Worm (Caenorhabditis elegans): ENCODE data around the gene ipla-2.

The ipla-2 gene

DNA sequence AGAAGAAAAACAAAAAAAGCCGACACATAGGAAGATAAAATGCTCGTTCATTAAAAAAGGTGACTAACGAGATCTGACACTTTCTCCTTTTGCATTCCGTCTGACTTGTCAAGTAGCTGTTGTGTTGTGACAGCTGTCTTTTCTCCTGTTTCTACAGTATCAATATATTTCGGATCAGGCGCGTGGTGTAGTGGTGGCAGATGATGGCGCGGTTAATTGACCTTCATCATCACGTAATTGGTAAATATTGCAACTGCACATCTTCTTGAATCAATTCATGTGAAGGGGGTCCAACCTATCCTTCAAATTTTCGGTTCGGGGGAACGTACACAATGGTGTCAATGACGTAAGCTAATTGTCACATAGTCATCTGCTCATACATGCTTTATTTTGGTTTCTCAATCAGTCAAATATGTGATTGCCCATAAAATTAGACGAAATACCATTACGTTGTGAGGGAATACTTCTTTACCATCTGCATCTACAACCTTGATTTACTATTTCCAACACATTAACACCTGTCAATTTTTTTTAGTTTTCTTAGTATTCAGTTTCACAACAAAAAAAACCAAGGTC is 10.5 kb upstream of the ipla-2 start:
- TF ChIP-seq tbx-37 (GFP tag; conservative IDR thresholded peaks at IDR 0.05): no peak
- TF ChIP-seq ama-1 (optimal IDR thresholded peaks at IDR 0.05): no peak
- TF ChIP-seq tra-4 (tag; optimal IDR thresholded peaks at IDR 0.05): no peak
- TF ChIP-seq hmg-4 (GFP tag; optimal IDR thresholded peaks at IDR 0.05): no peak
- no peak for TF ChIP-seq hnd-1 (tag; optimal IDR thresholded peaks at IDR 0.05)
- TF ChIP-seq flt-1 (GFP tag; IDR thresholded peaks at IDR 0.05): no peak
- no peak for TF ChIP-seq F13C5.2 (tag; optimal IDR thresholded peaks at IDR 0.05)

DNA sequence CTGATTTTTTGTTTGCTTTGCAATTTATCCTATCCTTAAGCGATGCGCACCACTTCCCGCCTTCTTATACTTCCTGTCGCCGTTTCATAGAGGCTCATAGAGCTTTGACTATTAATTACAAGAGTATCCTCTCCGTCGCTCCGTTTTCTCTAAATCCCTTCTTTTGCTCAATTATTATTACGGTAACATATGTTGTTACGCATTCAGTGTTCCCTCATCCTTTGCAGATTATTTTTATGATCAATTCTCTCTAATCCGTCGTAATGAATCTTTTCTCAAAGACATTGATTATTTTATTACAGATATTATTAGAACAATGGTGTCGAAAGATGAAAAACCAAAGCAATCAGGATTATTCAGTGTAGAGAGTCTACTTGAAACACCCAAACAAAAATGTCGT is 9.1 kb upstream of the ipla-2 start, which contains the start of gene vab-15:
TSS of gene vab-15 (plus strand) at position 301 of the 400 bp plus-strand sequence.
- TF ChIP-seq ets-7 (tag; optimal IDR thresholded peaks at IDR 0.05) (no peak), ceh-36 (tag; optimal IDR thresholded peaks at IDR 0.05) (peak; percentile 34)

ce11 chrX:9845916-9846315 is 8.1 kb upstream of the ipla-2 start:
- TF ChIP-seq ceh-13 (GFP tag; optimal IDR thresholded peaks at IDR 0.05) (no peak), sea-1 (GFP tag; conservative IDR thresholded peaks at IDR 0.05) (no peak), tbx-11 (GFP tag; IDR thresholded peaks at IDR 0.05) (no peak), B0310.2 (tag; optimal IDR thresholded peaks at IDR 0.05) (no peak), F13C5.2 (tag; optimal IDR thresholded peaks at IDR 0.05) (no peak), hmbx-1 (tag; optimal IDR thresholded peaks at IDR 0.05) (no peak), ceh-36 (tag; optimal IDR thresholded peaks at IDR 0.05) (no peak), hmg-4 (GFP tag; optimal IDR thresholded peaks at IDR 0.05) (no peak), tbx-37 (GFP tag; conservative IDR thresholded peaks at IDR 0.05) (no peak), tra-4 (tag; optimal IDR thresholded peaks at IDR 0.05) (no peak), flt-1 (GFP tag; IDR thresholded peaks at IDR 0.05) (no peak), ets-7 (tag; optimal IDR thresholded peaks at IDR 0.05) (no peak), ama-1 (optimal IDR thresholded peaks at IDR 0.05) (no peak), aly-1 (tag; optimal IDR thresholded peaks at IDR 0.05) (no peak), hnd-1 (tag; optimal IDR thresholded peaks at IDR 0.05) (no peak), scrt-1 (GFP tag; IDR thresholded peaks at IDR 0.05) (no peak)

ce11 chrX:9843568-9843967 is 5.7 kb upstream of the ipla-2 start:
- TF ChIP-seq tbx-37 (GFP tag; conservative IDR thresholded peaks at IDR 0.05) (no peak), scrt-1 (GFP tag; IDR thresholded peaks at IDR 0.05) (no peak), ceh-13 (GFP tag; optimal IDR thresholded peaks at IDR 0.05) (no peak), tra-4 (tag; optimal IDR thresholded peaks at IDR 0.05) (no peak), aly-1 (tag; optimal IDR thresholded peaks at IDR 0.05) (no peak), flt-1 (GFP tag; IDR thresholded peaks at IDR 0.05) (no peak), B0310.2 (tag; optimal IDR thresholded peaks at IDR 0.05) (no peak), pes-1 (GFP tag; IDR thresholded peaks at IDR 0.05) (no peak), sea-1 (GFP tag; conservative IDR thresholded peaks at IDR 0.05) (no peak)

DNA sequence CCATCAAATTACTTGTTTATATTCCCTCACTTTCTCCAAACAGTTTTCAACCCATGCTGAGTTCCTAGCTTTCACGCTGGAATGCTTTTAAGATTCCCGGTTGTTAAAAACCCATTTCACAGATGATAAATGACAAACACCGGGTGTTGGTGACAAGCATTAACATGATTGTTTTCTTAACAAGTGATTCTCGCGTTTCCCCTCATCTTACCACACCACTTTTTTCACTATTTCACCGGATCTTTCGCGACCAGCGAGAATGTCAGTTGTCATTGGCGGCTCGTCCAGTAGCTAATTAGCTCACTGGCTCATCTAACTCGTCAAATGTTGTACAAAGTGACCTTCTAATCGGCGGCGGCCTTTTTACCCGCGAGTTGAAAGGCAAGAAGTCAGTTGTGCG is 4.3 kb upstream of the ipla-2 start:
- TF ChIP-seq hnd-1 (tag; optimal IDR thresholded peaks at IDR 0.05) (no peak), aly-1 (tag; optimal IDR thresholded peaks at IDR 0.05) (no peak), sea-1 (GFP tag; conservative IDR thresholded peaks at IDR 0.05) (no peak), hmbx-1 (tag; optimal IDR thresholded peaks at IDR 0.05) (no peak), tra-4 (tag; optimal IDR thresholded peaks at IDR 0.05) (no peak), tbx-37 (GFP tag; conservative IDR thresholded peaks at IDR 0.05) (no peak), pes-1 (GFP tag; IDR thresholded peaks at IDR 0.05) (no peak), ama-1 (optimal IDR thresholded peaks at IDR 0.05) (no peak), F13C5.2 (tag; optimal IDR thresholded peaks at IDR 0.05) (no peak), tbx-11 (GFP tag; IDR thresholded peaks at IDR 0.05) (no peak), scrt-1 (GFP tag; IDR thresholded peaks at IDR 0.05) (no peak), B0310.2 (tag; optimal IDR thresholded peaks at IDR 0.05) (no peak), ets-7 (tag; optimal IDR thresholded peaks at IDR 0.05) (no peak)

DNA sequence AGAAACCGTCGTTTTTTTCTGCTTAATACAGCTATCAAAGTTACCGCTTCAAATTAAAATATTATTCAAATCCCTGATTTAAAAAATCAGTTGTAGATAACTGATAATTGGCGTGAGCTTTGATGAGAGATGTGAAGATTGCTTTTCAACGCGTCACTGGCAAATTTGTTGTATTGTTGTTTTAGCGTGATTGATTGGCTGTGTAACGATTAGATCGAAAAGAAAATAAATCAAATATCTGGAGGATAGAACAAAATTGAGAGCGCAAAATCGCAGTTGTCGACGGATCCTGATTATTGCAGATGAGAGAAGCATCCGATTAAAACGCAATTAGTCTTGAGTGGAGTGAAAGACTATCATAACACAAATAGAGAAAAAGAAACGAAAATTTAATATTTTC is 3.0 kb upstream of the ipla-2 start:
- no peak for TF ChIP-seq hmg-4 (GFP tag; optimal IDR thresholded peaks at IDR 0.05)
- TF ChIP-seq flt-1 (GFP tag; IDR thresholded peaks at IDR 0.05): no peak
- TF ChIP-seq scrt-1 (GFP tag; IDR thresholded peaks at IDR 0.05): no peak
- no peak for TF ChIP-seq tra-4 (tag; optimal IDR thresholded peaks at IDR 0.05)

ce11 chrX:9832370-9832769 is 5.5 kb downstream of the ipla-2 start:
- no peak for TF ChIP-seq B0310.2 (tag; optimal IDR thresholded peaks at IDR 0.05)
- TF ChIP-seq scrt-1 (GFP tag; IDR thresholded peaks at IDR 0.05): peak; percentile 58; the same call in 1 of the 2 replicates
- TF ChIP-seq ceh-13 (GFP tag; optimal IDR thresholded peaks at IDR 0.05): no peak
- TF ChIP-seq hmbx-1 (tag; optimal IDR thresholded peaks at IDR 0.05): no peak
- TF ChIP-seq hmg-4 (GFP tag; optimal IDR thresholded peaks at IDR 0.05): no peak

DNA sequence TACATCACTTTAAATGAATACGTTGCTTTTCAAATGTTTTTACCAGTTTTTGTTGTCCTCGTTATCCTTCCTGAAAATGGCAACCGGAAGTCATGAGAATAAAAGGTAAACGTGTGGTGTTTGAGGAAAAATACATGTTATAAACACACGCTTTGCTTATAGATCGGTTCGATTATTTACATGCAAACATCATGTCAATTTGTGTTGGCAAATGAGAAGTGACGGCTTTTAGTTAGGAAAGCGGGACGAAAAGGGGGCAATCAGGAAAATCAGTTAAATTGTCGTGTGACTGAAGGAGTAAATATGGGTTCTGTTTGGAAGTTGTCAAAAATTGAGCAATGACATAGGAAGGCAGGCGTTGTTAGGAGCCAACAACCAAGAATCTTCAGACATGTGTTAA is 6.6 kb downstream of the ipla-2 start, which contains the start of gene rrc-1:
TSS of gene rrc-1 (minus strand) at position 74 of the 400 bp plus-strand sequence.
- TF ChIP-seq flt-1 (GFP tag; IDR thresholded peaks at IDR 0.05) (no peak), hmg-4 (GFP tag; optimal IDR thresholded peaks at IDR 0.05) (no peak), tbx-11 (GFP tag; IDR thresholded peaks at IDR 0.05) (no peak), F13C5.2 (tag; optimal IDR thresholded peaks at IDR 0.05) (no peak), ets-7 (tag; optimal IDR thresholded peaks at IDR 0.05) (no peak), ceh-13 (GFP tag; optimal IDR thresholded peaks at IDR 0.05) (no peak), pes-1 (GFP tag; IDR thresholded peaks at IDR 0.05) (no peak), tbx-37 (GFP tag; conservative IDR thresholded peaks at IDR 0.05) (no peak), scrt-1 (GFP tag; IDR thresholded peaks at IDR 0.05) (no peak), ceh-36 (tag; optimal IDR thresholded peaks at IDR 0.05) (no peak), tra-4 (tag; optimal IDR thresholded peaks at IDR 0.05) (no peak), hnd-1 (tag; optimal IDR thresholded peaks at IDR 0.05) (no peak), ama-1 (optimal IDR thresholded peaks at IDR 0.05) (no peak), B0310.2 (tag; optimal IDR thresholded peaks at IDR 0.05) (no peak), sea-1 (GFP tag; conservative IDR thresholded peaks at IDR 0.05) (no peak), aly-1 (tag; optimal IDR thresholded peaks at IDR 0.05) (no peak), hmbx-1 (tag; optimal IDR thresholded peaks at IDR 0.05) (no peak)

All from whole organism, early embryonic.